Worm (Caenorhabditis elegans): ENCODE measurements around the gene F54F2.7.
A peak's percentile ranks its signal among the peaks of the same experiment; 100 is the strongest.

Gene F54F2.7

DNA sequence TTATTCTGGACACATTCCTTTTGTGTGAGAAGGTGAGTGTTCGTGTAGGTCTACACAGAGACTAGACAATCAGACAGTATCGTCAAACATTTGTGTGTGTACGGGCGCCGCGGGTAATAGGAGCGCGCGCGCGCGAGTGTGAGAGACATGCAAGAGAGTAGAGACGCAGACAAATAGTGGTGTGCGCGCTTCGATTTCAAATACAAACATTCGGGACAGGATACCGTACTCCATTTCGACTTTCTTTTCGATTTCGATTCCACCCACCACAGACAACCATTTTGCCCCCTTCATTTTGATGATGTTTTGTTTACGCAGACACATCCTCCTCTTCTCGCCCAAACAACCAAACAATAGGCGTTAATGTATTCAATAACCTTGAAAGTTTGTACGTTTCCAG, 12.4 kb downstream of the F54F2.7 start (continued):
- no peak for TF ChIP-seq sdz-38 (tag; optimal IDR thresholded peaks at IDR 0.05)
- no peak for TF ChIP-seq B0019.2 (GFP tag; conservative IDR thresholded peaks at IDR 0.05)
- TF ChIP-seq nfya-1 (tag; optimal IDR thresholded peaks at IDR 0.05; ENCODE audit: borderline replicate concordance, insufficient read depth), result no peak
- peak; percentile 79 for TF ChIP-seq ets-4 (GFP tag; optimal IDR thresholded peaks at IDR 0.05)
- peak; percentile 39 for TF ChIP-seq pha-4 (tag; optimal IDR thresholded peaks at IDR 0.05)
- no peak for TF ChIP-seq madf-3 (GFP tag; IDR thresholded peaks at IDR 0.05)
- TF ChIP-seq somi-1 (GFP tag; optimal IDR thresholded peaks at IDR 0.05), result no peak
- TF ChIP-seq ceh-27 (GFP tag; optimal IDR thresholded peaks at IDR 0.05), result peak; percentile 63
- TF ChIP-seq ceh-58 (GFP tag; IDR thresholded peaks at IDR 0.05), result no peak
- no peak for TF ChIP-seq snpc-4 (GFP tag; optimal IDR thresholded peaks at IDR 0.05)
- peak in 3 of 4 experiments; percentile 43 to 72 (median 64) for TF ChIP-seq snpc-4 (tag; optimal IDR thresholded peaks at IDR 0.05)
- TF ChIP-seq cebp-1 (GFP tag; IDR thresholded peaks at IDR 0.05), result 0 out of 2 replicates have a peak, but pooled peaks have one; percentile 9
- peak; percentile 73 for TF ChIP-seq cebp-1 (tag; optimal IDR thresholded peaks at IDR 0.05)
- peak; percentile 64 for TF ChIP-seq efl-1 (GFP tag; optimal IDR thresholded peaks at IDR 0.05)
- TF ChIP-seq tlf-1 (GFP tag; optimal IDR thresholded peaks at IDR 0.05), result peak; percentile 16
- peak; percentile 52 for TF ChIP-seq atf-7 (tag; optimal IDR thresholded peaks at IDR 0.05)
- TF ChIP-seq rpc-1 (optimal IDR thresholded peaks at IDR 0.05), result no peak
- TF ChIP-seq rpc-1 (tag; optimal IDR thresholded peaks at IDR 0.05), result no peak
- TF ChIP-seq Y95B8A.8 (GFP tag; IDR thresholded peaks at IDR 0.05), result peak; percentile 78; the same call in 1 of the 2 replicates
- TF ChIP-seq nhr-80 (tag; optimal IDR thresholded peaks at IDR 0.05), result peak; percentile 88
- 0 out of 2 replicates have a peak, but pooled peaks have one; percentile 67 for TF ChIP-seq nfyb-1 (GFP tag; IDR thresholded peaks at IDR 0.05)
- peak; percentile 43 for TF ChIP-seq lin-40 (tag; optimal IDR thresholded peaks at IDR 0.05)

DNA sequence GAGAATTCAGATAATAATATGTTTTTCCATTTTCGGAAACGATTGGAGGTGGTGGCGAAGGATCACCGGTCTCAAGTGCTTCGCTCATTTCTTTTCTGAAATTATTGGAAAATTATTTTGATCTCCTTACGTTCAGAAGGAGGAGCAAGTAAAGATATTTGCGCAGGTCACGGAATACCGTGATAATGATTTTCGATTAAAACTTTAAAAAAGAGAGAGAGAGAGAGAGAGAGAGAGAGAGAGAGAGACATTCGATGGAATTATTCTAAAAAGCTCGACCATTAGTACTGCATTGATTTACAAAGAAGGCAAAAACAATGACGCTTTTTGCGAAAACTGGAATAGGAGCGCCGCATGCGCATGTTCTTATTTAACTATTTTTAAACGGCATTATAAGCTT, 14.9 kb downstream of the F54F2.7 start, which contains the start of gene ztf-1:
ztf-1 (minus strand) TSS at position 101 of the 400 bp plus-strand sequence.
- TF ChIP-seq T26A5.8 (tag; optimal IDR thresholded peaks at IDR 0.05), result no peak
- TF ChIP-seq snpc-1.3 (tag; optimal IDR thresholded peaks at IDR 0.05; ENCODE audit: insufficient read depth), result no peak
- no peak for TF ChIP-seq lin-40 (tag; optimal IDR thresholded peaks at IDR 0.05)
- TF ChIP-seq madf-3 (GFP tag; IDR thresholded peaks at IDR 0.05), result no peak
- TF ChIP-seq ztf-6 (GFP tag; IDR thresholded peaks at IDR 0.05), result no peak
- TF ChIP-seq sptf-2 (GFP tag; optimal IDR thresholded peaks at IDR 0.05), result no peak
- no peak for TF ChIP-seq ets-4 (GFP tag; optimal IDR thresholded peaks at IDR 0.05)
- no peak for TF ChIP-seq nhr-27 (tag; optimal IDR thresholded peaks at IDR 0.05)
- TF ChIP-seq F37B4.10 (GFP tag; IDR thresholded peaks at IDR 0.05), result no peak
- TF ChIP-seq rpc-1 (optimal IDR thresholded peaks at IDR 0.05), result no peak
- TF ChIP-seq rpc-1 (tag; optimal IDR thresholded peaks at IDR 0.05), result no peak
- TF ChIP-seq hrde-1 (tag; optimal IDR thresholded peaks at IDR 0.05; ENCODE audit: borderline replicate concordance), result no peak
- TF ChIP-seq madf-6 (GFP tag; IDR thresholded peaks at IDR 0.05), result no peak
- no peak for TF ChIP-seq mes-4 (tag; optimal IDR thresholded peaks at IDR 0.05)

DNA sequence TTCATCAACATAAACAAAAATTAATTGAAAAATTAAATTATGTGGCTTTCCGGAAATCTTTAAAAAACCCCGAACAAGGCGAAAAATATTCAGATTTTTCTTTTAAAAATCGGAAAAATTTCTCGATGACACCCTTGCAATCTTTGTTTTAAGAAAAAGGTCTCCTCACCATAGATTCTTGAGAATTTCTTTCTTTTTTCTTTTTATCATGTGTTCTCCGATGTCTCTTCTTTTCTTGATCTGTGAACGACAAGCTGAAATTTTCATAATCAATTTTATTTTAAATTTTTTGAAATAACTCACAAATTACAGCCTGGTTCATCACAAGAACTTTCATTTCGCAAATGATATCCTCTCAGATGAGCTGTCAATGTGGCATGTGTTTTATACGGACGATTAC, 15.9 kb downstream of the F54F2.7 start, which contains the start of the genes zfp-1 and F54F2.14:
zfp-1 (plus strand) TSS at position 301 of the 400 bp plus-strand sequence.
F54F2.14 (plus strand) TSS at position 312 of the 400 bp plus-strand sequence.
- TF ChIP-seq egl-44 (GFP tag; IDR thresholded peaks at IDR 0.05) (no peak), F57C9.4 (tag; optimal IDR thresholded peaks at IDR 0.05) (no peak), pha-4 (tag; optimal IDR thresholded peaks at IDR 0.05) (no peak), zfh-2 (GFP tag; conservative IDR thresholded peaks at IDR 0.05) (no peak), B0261.1 (tag; optimal IDR thresholded peaks at IDR 0.05) (no peak), fkh-3 (tag; optimal IDR thresholded peaks at IDR 0.05) (no peak), madf-8 (GFP tag; conservative IDR thresholded peaks at IDR 0.05) (no peak), nhr-179 (tag; optimal IDR thresholded peaks at IDR 0.05) (no peak), snpc-4 (GFP tag; optimal IDR thresholded peaks at IDR 0.05) (no peak), snpc-4 (tag; optimal IDR thresholded peaks at IDR 0.05) (no peak), aptf-3 (GFP tag; IDR thresholded peaks at IDR 0.05) (no peak), F55B11.4 (tag; optimal IDR thresholded peaks at IDR 0.05; ENCODE audit: borderline replicate concordance, insufficient read depth) (no peak), K12H6.12 (tag; optimal IDR thresholded peaks at IDR 0.05) (no peak), somi-1 (GFP tag; optimal IDR thresholded peaks at IDR 0.05) (no peak), madf-3 (GFP tag; IDR thresholded peaks at IDR 0.05) (no peak)
